Fruit fly (Drosophila melanogaster) whole organism, embryonic: ENCODE results near the gene Etfb.
A peak's percentile ranks its signal among the peaks of the same experiment; 100 is the strongest.

ENCODE experiments used
- Bdp1 ChIP-seq: fragments of 200-800 bp; sonication (Bioruptor generic); optimal IDR thresholded peaks from 3 replicates; lab custom pipeline; 2016; ENCODE audit warnings: missing biosample characterization, missing genetic modification characterization
- CG11560 ChIP-seq: fragments of 200-800 bp; sonication (Bioruptor generic); IDR thresholded peaks from 3 replicates; pipeline ENCODE4 v1.3.6; 2022; ENCODE audit warnings: missing biosample characterization, missing genetic modification characterization
- CG13624 ChIP-seq: fragments of 200-800 bp; sonication (Bioruptor generic); optimal IDR thresholded peaks from 2 replicates; lab custom pipeline; 2016; ENCODE audit warnings: missing biosample characterization, missing genetic modification characterization
- CG15011 ChIP-seq: fragments of 200-800 bp; sonication (Bioruptor generic); optimal IDR thresholded peaks from 3 replicates; lab custom pipeline; 2018; ENCODE audit warnings: missing biosample characterization, mild to moderate bottlenecking, missing genetic modification characterization
- CG1529 ChIP-seq: fragments of 200-800 bp; sonication (Bioruptor generic); optimal IDR thresholded peaks from 3 replicates; lab custom pipeline; 2018; ENCODE audit warnings: missing biosample characterization, missing genetic modification characterization
- CG1647 ChIP-seq: fragments of 200-800 bp; sonication (Bioruptor generic); optimal IDR thresholded peaks from 3 replicates; lab custom pipeline; 2016; ENCODE audit warnings: missing biosample characterization, missing genetic modification characterization
- CG17802 ChIP-seq: fragments of 200-800 bp; sonication (Bioruptor generic); optimal IDR thresholded peaks from 2 replicates; lab custom pipeline; 2018; ENCODE audit warnings: missing biosample characterization, mild to moderate bottlenecking, missing genetic modification characterization, moderate library complexity
- CG18476 ChIP-seq: fragments of 200-800 bp; sonication (Bioruptor generic); optimal IDR thresholded peaks from 2 replicates; lab custom pipeline; 2016; ENCODE audit warnings: missing biosample characterization, mild to moderate bottlenecking, missing genetic modification characterization
- CG18764 ChIP-seq: fragments of 200-800 bp; sonication (Bioruptor generic); optimal IDR thresholded peaks from 3 replicates; lab custom pipeline; 2016; ENCODE audit warnings: missing biosample characterization, missing genetic modification characterization
- CG2199 ChIP-seq: fragments of 200-800 bp; sonication (Bioruptor generic); IDR thresholded peaks from 3 replicates; pipeline ENCODE4 v1.3.6; 2022; ENCODE audit warnings: missing biosample characterization, missing genetic modification characterization
- CG30020 ChIP-seq: fragments of 200-800 bp; optimal IDR thresholded peaks from 2 replicates; lab custom pipeline; 2019; ENCODE audit warnings: missing biosample characterization, mild to moderate bottlenecking, missing genetic modification characterization, moderate library complexity
- CG31388 ChIP-seq: fragments of 200-800 bp; sonication (Bioruptor generic); optimal IDR thresholded peaks from 2 replicates; lab custom pipeline; 2016; ENCODE audit warnings: missing biosample characterization, missing genetic modification characterization
- CG3163 ChIP-seq: fragments of 200-800 bp; sonication (Bioruptor generic); optimal IDR thresholded peaks from 3 replicates; lab custom pipeline; 2016; ENCODE audit warnings: missing biosample characterization, missing genetic modification characterization
- CG32532 ChIP-seq: fragments of 200-800 bp; sonication (Bioruptor generic); IDR thresholded peaks from 2 replicates; pipeline ENCODE4 v1.3.6; 2022; ENCODE audit warnings: missing biosample characterization, missing genetic modification characterization
- CG6175 ChIP-seq: fragments of 200-800 bp; sonication (Bioruptor generic); IDR thresholded peaks from 3 replicates; pipeline ENCODE4 v1.3.6; 2022; ENCODE audit warnings: missing biosample characterization, missing genetic modification characterization
- CG6683 ChIP-seq: fragments of 200-800 bp; sonication (Bioruptor generic); optimal IDR thresholded peaks from 2 replicates; lab custom pipeline; 2017; ENCODE audit warnings: missing biosample characterization, mild to moderate bottlenecking, missing genetic modification characterization, missing genetic modification reagents
- CG7928 ChIP-seq: fragments of 200-800 bp; sonication (Bioruptor generic); optimal IDR thresholded peaks from 2 replicates; lab custom pipeline; 2017; ENCODE audit warnings: missing biosample characterization, mild to moderate bottlenecking, missing genetic modification characterization
- CG8388 ChIP-seq: fragments of 200-800 bp; sonication (Bioruptor generic); optimal IDR thresholded peaks from 2 replicates; lab custom pipeline; 2019; ENCODE audit warnings: missing biosample characterization, mild to moderate bottlenecking, missing genetic modification characterization, moderate library complexity
- D19B ChIP-seq: fragments of 200-800 bp; sonication (Bioruptor generic); optimal IDR thresholded peaks from 2 replicates; lab custom pipeline; 2017; ENCODE audit warnings: missing biosample characterization, mild to moderate bottlenecking, missing genetic modification characterization
- Dip2 ChIP-seq: fragments of 200-800 bp; sonication (Bioruptor generic); IDR thresholded peaks from 2 replicates; pipeline ENCODE4 v1.3.6; 2022; ENCODE audit warnings: missing biosample characterization, missing genetic modification characterization
- Dref ChIP-seq: fragments of 200-800 bp; sonication (Bioruptor generic); IDR thresholded peaks from 2 replicates; pipeline ENCODE4 v1.3.6; 2022; ENCODE audit warnings: missing biosample characterization, missing genetic modification characterization
- Drgx ChIP-seq: fragments of 200-800 bp; sonication (Bioruptor generic); IDR thresholded peaks from 2 replicates; pipeline ENCODE4 v1.3.6; 2022; ENCODE audit warnings: missing biosample characterization, missing genetic modification characterization
- Fer3 ChIP-seq: fragments of 200-800 bp; sonication (Bioruptor generic); optimal IDR thresholded peaks from 2 replicates; lab custom pipeline; 2018; ENCODE audit warnings: missing biosample characterization, mild to moderate bottlenecking, missing genetic modification characterization, moderate library complexity
- HLH4C ChIP-seq: fragments of 200-800 bp; sonication (Bioruptor generic); IDR thresholded peaks from 3 replicates; pipeline ENCODE4 v1.3.6; 2022; ENCODE audit warnings: missing biosample characterization, missing genetic modification characterization; ENCODE audit not compliant: partially characterized antibody
- Hand ChIP-seq: fragments of 200-800 bp; sonication (Bioruptor generic); optimal IDR thresholded peaks from 2 replicates; lab custom pipeline; 2017; ENCODE audit warnings: mild to moderate bottlenecking, missing biosample characterization, missing genetic modification reagents, missing genetic modification characterization
- Mes4 ChIP-seq: fragments of 200-800 bp; sonication (Bioruptor generic); optimal IDR thresholded peaks from 2 replicates; lab custom pipeline; 2016; ENCODE audit warnings: missing biosample characterization, missing genetic modification characterization
- NK7.1 ChIP-seq: fragments of 200-800 bp; sonication (Bioruptor generic); optimal IDR thresholded peaks from 3 replicates; lab custom pipeline; 2016; ENCODE audit warnings: missing biosample characterization, missing genetic modification characterization
- NfI ChIP-seq: fragments of 200-800 bp; sonication (Bioruptor generic); optimal IDR thresholded peaks from 3 replicates; lab custom pipeline; 2018; ENCODE audit warnings: missing biosample characterization, mild to moderate bottlenecking, missing genetic modification characterization, moderate library complexity
- Ssrp ChIP-seq: fragments of 200-800 bp; sonication (Bioruptor generic); optimal IDR thresholded peaks from 2 replicates; lab custom pipeline; 2018; ENCODE audit warnings: missing biosample characterization, mild to moderate bottlenecking, missing genetic modification characterization, moderate library complexity
- TFAM ChIP-seq: fragments of 200-800 bp; sonication (Bioruptor generic); optimal IDR thresholded peaks from 2 replicates; lab custom pipeline; 2017; ENCODE audit warnings: missing biosample characterization, missing genetic modification characterization, inconsistent platforms
- Taf1 ChIP-seq: fragments of 200-800 bp; sonication (Bioruptor generic); IDR thresholded peaks from 2 replicates; pipeline ENCODE4 v1.3.6; 2022; ENCODE audit warnings: missing biosample characterization, missing genetic modification characterization
- Tbp ChIP-seq: fragments of >200 bp; optimal IDR thresholded peaks from 2 replicates; lab custom pipeline; 2018; ENCODE audit warnings: missing biosample characterization, missing genetic modification characterization
- amos ChIP-seq: fragments of 200-800 bp; sonication (Bioruptor generic); IDR thresholded peaks from 2 replicates; pipeline ENCODE4 v1.3.6; 2022; ENCODE audit warnings: missing biosample characterization, missing genetic modification characterization; ENCODE audit not compliant: partially characterized antibody
- chn ChIP-seq: fragments of 200-800 bp; sonication (Bioruptor generic); optimal IDR thresholded peaks from 2 replicates; lab custom pipeline; 2016; ENCODE audit warnings: missing biosample characterization, missing genetic modification characterization
- crc ChIP-seq: fragments of 200-800 bp; sonication (Bioruptor generic); optimal IDR thresholded peaks from 2 replicates; lab custom pipeline; 2016; ENCODE audit warnings: missing biosample characterization, missing genetic modification characterization
- dimm ChIP-seq: fragments of 200-800 bp; sonication (Bioruptor generic); IDR thresholded peaks from 2 replicates; pipeline ENCODE4 v1.3.6; 2022; ENCODE audit warnings: missing biosample characterization, missing genetic modification characterization
- dm ChIP-seq: fragments of 200-800 bp; sonication (Bioruptor generic); optimal IDR thresholded peaks from 3 replicates; lab custom pipeline; 2016; ENCODE audit warnings: missing biosample characterization, missing genetic modification characterization
- emc ChIP-seq: fragments of 200-800 bp; sonication (Bioruptor generic); optimal IDR thresholded peaks from 2 replicates; lab custom pipeline; 2016; ENCODE audit warnings: missing biosample characterization, missing genetic modification characterization
- en ChIP-seq: fragments of 200-800 bp; sonication (Bioruptor generic); optimal IDR thresholded peaks from 2 replicates; lab custom pipeline; 2016; ENCODE audit warnings: missing biosample characterization, missing genetic modification characterization
- hkb ChIP-seq, 2 experiments: fragments of 200-800 bp in 1 of 2; fragments of >200 bp in 1 of 2; sonication (Bioruptor generic) in 1 of 2; IDR thresholded peaks in 1 of 2; optimal IDR thresholded peaks in 1 of 2; 2 replicates each; pipeline versions ENCODE4 v1.3.6 to Lab custom; 2017 to 2022; ENCODE audit warnings: missing biosample characterization in 1 of 2, missing genetic modification characterization in 1 of 2
- kay ChIP-seq: fragments of 200-800 bp; sonication (Bioruptor generic); optimal IDR thresholded peaks from 2 replicates; lab custom pipeline; 2016; ENCODE audit warnings: missing biosample characterization, missing genetic modification characterization
- mld ChIP-seq: fragments of 200-800 bp; sonication (Bioruptor generic); IDR thresholded peaks from 3 replicates; pipeline ENCODE4 v1.3.6; 2022; ENCODE audit warnings: missing biosample characterization, missing genetic modification characterization; ENCODE audit not compliant: partially characterized antibody
- p53 ChIP-seq: fragments of 200-800 bp; sonication (Bioruptor generic); optimal IDR thresholded peaks from 2 replicates; lab custom pipeline; 2016; ENCODE audit warnings: missing biosample characterization, missing genetic modification characterization
- pho ChIP-seq: fragments of 200-800 bp; sonication (Bioruptor generic); optimal IDR thresholded peaks from 2 replicates; lab custom pipeline; 2016; ENCODE audit warnings: missing biosample characterization, missing genetic modification characterization
- repo ChIP-seq: fragments of 200-800 bp; sonication (Bioruptor generic); optimal IDR thresholded peaks from 2 replicates; lab custom pipeline; 2016; ENCODE audit warnings: missing biosample characterization, missing genetic modification characterization
- run ChIP-seq: fragments of 200-800 bp; sonication (Bioruptor generic); optimal IDR thresholded peaks from 3 replicates; lab custom pipeline; 2018; ENCODE audit warnings: missing biosample characterization, mild to moderate bottlenecking, missing genetic modification characterization
- sd ChIP-seq: fragments of 200-800 bp; sonication (Bioruptor generic); optimal IDR thresholded peaks from 3 replicates; lab custom pipeline; 2018; ENCODE audit warnings: missing biosample characterization, mild to moderate bottlenecking, missing genetic modification characterization, moderate library complexity
- sob ChIP-seq: fragments of 200-800 bp; sonication (Bioruptor generic); IDR thresholded peaks from 2 replicates; pipeline ENCODE4 v1.3.6; 2022; ENCODE audit warnings: missing biosample characterization, missing genetic modification characterization
- ssp ChIP-seq: fragments of 200-800 bp; sonication (Bioruptor generic); IDR thresholded peaks from 2 replicates; pipeline ENCODE4 v1.3.6; 2022; ENCODE audit warnings: missing biosample characterization, missing genetic modification characterization
- stc ChIP-seq: fragments of 200-800 bp; sonication (Bioruptor generic); IDR thresholded peaks from 2 replicates; pipeline ENCODE4 v1.3.6; 2022; ENCODE audit warnings: missing biosample characterization, missing genetic modification characterization
- toy ChIP-seq: fragments of 200-800 bp; sonication (Bioruptor generic); IDR thresholded peaks from 2 replicates; pipeline ENCODE4 v1.3.6; 2022; ENCODE audit warnings: missing biosample characterization, missing genetic modification characterization

The Etfb gene

DNA sequence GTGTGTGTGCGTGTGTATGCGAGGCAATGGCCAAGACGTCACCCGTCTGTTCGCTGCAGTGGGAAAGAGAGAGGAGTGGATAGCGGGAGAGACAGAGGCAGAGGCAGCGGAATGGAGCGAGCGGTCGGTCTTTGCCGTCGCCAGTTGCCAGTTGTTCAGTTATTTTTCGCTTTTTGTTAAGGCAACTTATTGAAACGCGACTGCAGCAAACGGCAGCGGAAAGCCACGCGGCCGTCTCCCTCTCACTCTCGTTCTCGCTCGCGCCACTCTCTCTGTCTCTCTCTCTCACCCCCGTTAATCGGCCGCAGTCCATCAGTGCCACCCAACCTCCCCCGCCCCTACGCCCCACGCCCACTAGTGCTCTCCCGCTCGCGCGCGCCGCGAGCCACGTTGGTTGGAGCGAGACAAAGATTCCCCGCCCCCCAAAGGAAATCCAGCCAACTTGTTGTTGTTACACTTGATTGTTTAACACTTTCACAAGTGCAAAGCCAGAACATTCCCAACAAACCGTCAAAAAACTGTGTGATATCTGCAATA, 29.9 kb downstream of the Etfb start (continued):
- TF ChIP-seq Hand (GFP tag; lab: Kevin White, UChicago) (peak; percentile 75), sd (peak; percentile 94), CG18476 (no peak), hkb (optimal IDR thresholded peaks at IDR 0.05; lab: Kevin White, UChicago) (no peak), hkb (GFP tag; IDR thresholded peaks at IDR 0.05; lab: Robert Waterston, UW) (peak; percentile 44; the same call in 1 of the 2 replicates), en (no peak), Fer3 (tag; lab: Kevin White, UChicago) (no peak), CG31388 (GFP tag; lab: Kevin White, UChicago) (no peak), ssp (GFP tag; lab: Robert Waterston, UW) (no peak), CG17802 (no peak), kay (peak; percentile 76), CG11560 (no peak), run (tag; lab: Kevin White, UChicago) (no peak), Dref (no peak), mld (GFP tag; lab: Robert Waterston, UW) (no peak), p53 (no peak), sob (GFP tag; lab: Robert Waterston, UW) (peak; percentile 60; the same call in 1 of the 2 replicates), D19B (GFP tag; lab: Kevin White, UChicago) (no peak), chn (GFP tag; lab: Kevin White, UChicago) (peak; percentile 2), Mes4 (GFP tag; lab: Kevin White, UChicago) (no peak), Ssrp (no peak), Dip2 (no peak), repo (GFP tag; lab: Kevin White, UChicago) (no peak), CG32532 (GFP tag; lab: Robert Waterston, UW) (peak; percentile 59; the same call in 1 of the 2 replicates), Drgx (GFP tag; lab: Robert Waterston, UW) (peak; percentile 52), amos (peak; percentile 29; the same call in 1 of the 2 replicates), Tbp (GFP tag; lab: Kevin White, UChicago) (no peak), HLH4C (GFP tag; lab: Robert Waterston, UW) (no peak), crc (GFP tag; lab: Kevin White, UChicago) (no peak), toy (GFP tag; lab: Robert Waterston, UW) (no peak), pho (GFP tag; lab: Kevin White, UChicago) (no peak), TFAM (no peak), CG1647 (GFP tag; lab: Kevin White, UChicago) (no peak), NfI (GFP tag; lab: Kevin White, UChicago) (no peak), stc (GFP tag; lab: Robert Waterston, UW) (peak; percentile 31; the same call in 1 of the 2 replicates), CG8388 (GFP tag; lab: Kevin White, UChicago) (no peak), NK7.1 (GFP tag; lab: Kevin White, UChicago) (no peak), CG13624 (GFP tag; lab: Kevin White, UChicago) (peak; percentile 21), CG7928 (no peak), CG6683 (GFP tag; lab: Kevin White, UChicago) (peak; percentile 26), CG15011 (GFP tag; lab: Kevin White, UChicago) (no peak), CG6175 (peak; percentile 84; the same call in 2 of the 3 replicates), Bdp1 (GFP tag; lab: Kevin White, UChicago) (no peak), CG30020 (tag; lab: Kevin White, UChicago) (no peak), dm (GFP tag; lab: Kevin White, UChicago) (no peak), Taf1 (GFP tag; lab: Robert Waterston, UW) (peak; percentile 22; the same call in 1 of the 2 replicates), CG18764 (GFP tag; lab: Kevin White, UChicago) (no peak), emc (no peak), dimm (GFP tag; lab: Robert Waterston, UW) (no peak), CG3163 (GFP tag; lab: Kevin White, UChicago) (no peak), CG2199 (GFP tag; lab: Robert Waterston, UW) (peak; percentile 84; the same call in 2 of the 3 replicates), CG1529 (GFP tag; lab: Kevin White, UChicago) (no peak)
